Worm (Caenorhabditis elegans) whole organism, mixed stage, embryonic: ENCODE measurements around the gene fbxc-45.

Experiments
- bed-3 ChIP-seq: fragments of 200-800 bp; sonication (Bioruptor generic); optimal IDR thresholded peaks from 3 replicates; lab custom pipeline; 2018; ENCODE audit warnings: mild to moderate bottlenecking, missing genetic modification characterization, moderate library complexity, missing compliant biosample characterization
- ces-1 ChIP-seq: fragments of 150-350 bp; optimal IDR thresholded peaks from 2 replicates; lab custom pipeline; 2014; ENCODE audit warnings: missing biosample characterization, missing genetic modification reagents, missing genetic modification characterization
- lin-13 ChIP-seq: fragments of 150-350 bp; optimal IDR thresholded peaks from 2 replicates; lab custom pipeline; 2014; ENCODE audit warnings: missing biosample characterization, missing genetic modification characterization
- lsy-2 ChIP-seq: fragments of 150-350 bp; optimal IDR thresholded peaks from 2 replicates; lab custom pipeline; 2014; ENCODE audit warnings: missing biosample characterization, missing genetic modification characterization
- mep-1 ChIP-seq: fragments of 150-350 bp; optimal IDR thresholded peaks from 2 replicates; lab custom pipeline; 2017; ENCODE audit warnings: missing biosample characterization, missing genetic modification reagents, missing genetic modification characterization, inconsistent platforms
- nhr-12 ChIP-seq: fragments of 150-350 bp; optimal IDR thresholded peaks from 2 replicates; lab custom pipeline; 2014; ENCODE audit warnings: missing biosample characterization, missing genetic modification characterization
- nhr-237 ChIP-seq: fragments of 150-350 bp; optimal IDR thresholded peaks from 2 replicates; lab custom pipeline; 2014; ENCODE audit warnings: missing biosample characterization, missing genetic modification characterization
- nhr-76 ChIP-seq: sonication (generic microtip); optimal IDR thresholded peaks from 2 replicates; lab custom pipeline; 2017; ENCODE audit warnings: missing biosample characterization, missing genetic modification characterization
- snpc-4 ChIP-seq: fragments of 150-350 bp; optimal IDR thresholded peaks from 2 replicates; lab custom pipeline; 2014; ENCODE audit warnings: missing biosample characterization, missing genetic modification characterization
- unc-39 ChIP-seq: fragments of 150-350 bp; optimal IDR thresholded peaks from 2 replicates; lab custom pipeline; 2014; ENCODE audit warnings: missing biosample characterization, missing genetic modification characterization
- unc-62 ChIP-seq: fragments of 150-350 bp; optimal IDR thresholded peaks from 2 replicates; lab custom pipeline; 2014; ENCODE audit warnings: missing biosample characterization, missing genetic modification reagents, missing genetic modification characterization
- ztf-11 ChIP-seq: fragments of 150-350 bp; optimal IDR thresholded peaks from 2 replicates; lab custom pipeline; 2014; ENCODE audit warnings: missing biosample characterization, missing genetic modification characterization

DNA sequence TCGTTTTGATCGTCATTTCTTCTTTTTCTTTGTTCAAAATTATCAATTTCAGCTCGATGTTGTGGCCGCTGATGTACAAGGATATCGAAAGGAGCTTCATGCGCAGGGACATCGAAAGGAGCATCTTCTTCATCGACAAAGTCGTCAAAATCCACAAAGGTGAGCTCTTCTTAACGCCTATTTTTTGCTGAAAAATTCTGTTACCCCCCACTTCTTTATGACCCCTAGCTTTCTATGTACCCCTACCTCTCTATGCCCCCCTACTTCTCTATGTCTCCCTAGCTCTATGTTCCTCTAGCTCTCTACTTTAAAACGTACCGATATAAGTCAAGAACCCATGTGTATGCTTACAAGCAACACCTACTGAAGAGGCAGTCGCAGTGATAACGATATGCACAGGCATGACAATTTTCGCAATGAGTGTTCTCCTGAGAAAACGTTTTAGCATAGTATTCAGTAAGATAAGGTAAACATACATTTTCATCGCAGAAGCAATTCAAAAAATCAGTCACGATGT, 24.3 kb downstream of the fbxc-45 start, which contains the start of gene Y54G2A.36:
- no peak for TF ChIP-seq ztf-11 (tag; lab: Kevin White, UChicago)
- no peak for TF ChIP-seq unc-62 (GFP tag; lab: Kevin White, UChicago)
- TF ChIP-seq nhr-76 = no peak
- no peak for TF ChIP-seq lsy-2
- TF ChIP-seq snpc-4 (tag; lab: Kevin White, UChicago) = no peak
- TF ChIP-seq bed-3 (GFP tag; lab: Kevin White, UChicago) = no peak
- TF ChIP-seq lin-13 (tag; lab: Kevin White, UChicago) = no peak
- TF ChIP-seq nhr-237 = no peak
- TF ChIP-seq mep-1 (tag; lab: Kevin White, UChicago) = no peak
- no peak for TF ChIP-seq unc-39 (tag; lab: Kevin White, UChicago)
- TF ChIP-seq nhr-12 (tag; lab: Kevin White, UChicago) = no peak
- TF ChIP-seq ces-1 (GFP tag; lab: Kevin White, UChicago) = no peak
